Worm (Caenorhabditis elegans): Measurements from ENCODE around the gene lron-10.

lron-10 gene

ce11 chrIII:10634034-10634433 is 12.9 kb upstream of the lron-10 start (continued):
- TF ChIP-seq Y56A3A.18 (GFP tag; IDR thresholded peaks at IDR 0.05): 0 out of 2 replicates have a peak, but pooled peaks have one; percentile 21
- no peak for TF ChIP-seq T26A5.8 (tag; optimal IDR thresholded peaks at IDR 0.05)
- no peak for TF ChIP-seq hlh-12 (tag; optimal IDR thresholded peaks at IDR 0.05)
- peak; percentile 75 for TF ChIP-seq nfyb-1 (GFP tag; IDR thresholded peaks at IDR 0.05)
- no peak for TF ChIP-seq hrde-1 (tag; optimal IDR thresholded peaks at IDR 0.05; ENCODE audit: borderline replicate concordance)
- TF ChIP-seq pbrm-1 (GFP tag; IDR thresholded peaks at IDR 0.05): peak; percentile 59
- peak; percentile 13; the same call in 1 of the 2 replicates for TF ChIP-seq madf-6 (GFP tag; IDR thresholded peaks at IDR 0.05)
- TF ChIP-seq rpc-1 (optimal IDR thresholded peaks at IDR 0.05): no peak
- no peak for TF ChIP-seq rpc-1 (tag; optimal IDR thresholded peaks at IDR 0.05)
- peak; percentile 35 for TF ChIP-seq madf-10 (tag; optimal IDR thresholded peaks at IDR 0.05)
- peak; percentile 99 for TF ChIP-seq zfh-2 (GFP tag; conservative IDR thresholded peaks at IDR 0.05)
- no peak for TF ChIP-seq fkh-3 (tag; optimal IDR thresholded peaks at IDR 0.05)
- no peak for TF ChIP-seq mel-28 (tag; optimal IDR thresholded peaks at IDR 0.05; ENCODE audit: borderline replicate concordance)
- TF ChIP-seq lin-54 (GFP tag; optimal IDR thresholded peaks at IDR 0.05): peak; percentile 32
- TF ChIP-seq ceh-79 (tag; optimal IDR thresholded peaks at IDR 0.05): no peak
- TF ChIP-seq ztf-25 (GFP tag; IDR thresholded peaks at IDR 0.05): no peak
- no peak for TF ChIP-seq lsy-27 (tag; optimal IDR thresholded peaks at IDR 0.05; ENCODE audit: borderline replicate concordance, insufficient read depth)
- TF ChIP-seq Y67H2A.10 (GFP tag; conservative IDR thresholded peaks at IDR 0.05): no peak
- TF ChIP-seq madf-3 (GFP tag; IDR thresholded peaks at IDR 0.05): 0 out of 2 replicates have a peak, but pooled peaks have one; percentile 20
- no peak for TF ChIP-seq tlf-1 (GFP tag; optimal IDR thresholded peaks at IDR 0.05)
- TF ChIP-seq hmg-20 (GFP tag; IDR thresholded peaks at IDR 0.05): no peak
- TF ChIP-seq ztf-26 (tag; optimal IDR thresholded peaks at IDR 0.05): no peak
- no peak for TF ChIP-seq Y95B8A.8 (GFP tag; IDR thresholded peaks at IDR 0.05)
- peak; percentile 44 for TF ChIP-seq ztf-18 (tag; optimal IDR thresholded peaks at IDR 0.05)
- TF ChIP-seq egl-44 (GFP tag; IDR thresholded peaks at IDR 0.05): no peak
- peak; percentile 33; the same call in 1 of the 2 replicates for TF ChIP-seq D2030.7 (GFP tag; IDR thresholded peaks at IDR 0.05)
- TF ChIP-seq ceh-27 (GFP tag; optimal IDR thresholded peaks at IDR 0.05): peak; percentile 78
- no peak for TF ChIP-seq ceh-91 (GFP tag; IDR thresholded peaks at IDR 0.05)
- peak; percentile 47 for TF ChIP-seq chd-7 (tag; optimal IDR thresholded peaks at IDR 0.05)
- TF ChIP-seq ztf-28 (GFP tag; IDR thresholded peaks at IDR 0.05): no peak
- TF ChIP-seq B0336.3 (GFP tag; IDR thresholded peaks at IDR 0.05): peak; percentile 69; the same call in 1 of the 2 replicates
- TF ChIP-seq snpc-3.4 (tag; optimal IDR thresholded peaks at IDR 0.05): no peak
- no peak for TF ChIP-seq nfya-2 (GFP tag; IDR thresholded peaks at IDR 0.05)
- TF ChIP-seq mcd-1 (GFP tag; IDR thresholded peaks at IDR 0.05): peak; percentile 82
- TF ChIP-seq F52B5.7 (tag; optimal IDR thresholded peaks at IDR 0.05): no peak
- no peak for TF ChIP-seq F10E7.11 (tag; optimal IDR thresholded peaks at IDR 0.05)
- no peak for TF ChIP-seq mxl-1 (tag; optimal IDR thresholded peaks at IDR 0.05)
- no peak for TF ChIP-seq ztf-3 (GFP tag; optimal IDR thresholded peaks at IDR 0.05)
- TF ChIP-seq akir-1 (GFP tag; optimal IDR thresholded peaks at IDR 0.05): no peak
- TF ChIP-seq unc-130 (GFP tag; optimal IDR thresholded peaks at IDR 0.05): no peak
- peak; percentile 39 for TF ChIP-seq sptf-2 (GFP tag; optimal IDR thresholded peaks at IDR 0.05)
- TF ChIP-seq nhr-27 (tag; optimal IDR thresholded peaks at IDR 0.05): no peak
- peak; percentile 41 for TF ChIP-seq snpc-4 (GFP tag; optimal IDR thresholded peaks at IDR 0.05)
- TF ChIP-seq snpc-4 (tag; optimal IDR thresholded peaks at IDR 0.05): peak; percentile 3 to 69 (median 62)
- TF ChIP-seq die-1 (tag; optimal IDR thresholded peaks at IDR 0.05): no peak
- TF ChIP-seq ztf-6 (GFP tag; IDR thresholded peaks at IDR 0.05): no peak
- peak; percentile 17 for TF ChIP-seq ztf-22 (GFP tag; optimal IDR thresholded peaks at IDR 0.05)
- no peak for TF ChIP-seq F55B11.4 (tag; optimal IDR thresholded peaks at IDR 0.05; ENCODE audit: borderline replicate concordance, insufficient read depth)
- no peak for TF ChIP-seq C17E4.6 (GFP tag; IDR thresholded peaks at IDR 0.05)
- no peak for TF ChIP-seq sdz-38 (tag; optimal IDR thresholded peaks at IDR 0.05)

All from whole organism, young adult.